Worm (Caenorhabditis elegans) whole organism, young adult: ENCODE data around the gene M04G7.1.

Experiments used
- B0336.3 ChIP-seq: fragments of 200-800 bp; sonication (Bioruptor generic); IDR thresholded peaks from 2 replicates; pipeline ENCODE4 v1.3.6; 2022; ENCODE audit warnings: missing genetic modification characterization, missing compliant biosample characterization
- C06A6.2 ChIP-seq: fragments of 200-800 bp; sonication (Bioruptor generic); conservative IDR thresholded peaks from 2 replicates; pipeline ENCODE4 v1.3.6; 2022; ENCODE audit warnings: missing genetic modification characterization, missing compliant biosample characterization
- F22D6.2 ChIP-seq: sonication (generic microtip); optimal IDR thresholded peaks from 2 replicates; lab custom pipeline; 2016; ENCODE audit warnings: mild to moderate bottlenecking, missing genetic modification characterization, missing compliant biosample characterization
- F23B12.7 ChIP-seq: sonication (generic microtip); optimal IDR thresholded peaks from 2 replicates; lab custom pipeline; 2017; ENCODE audit warnings: missing genetic modification characterization, mild to moderate bottlenecking, missing compliant biosample characterization, antibody characterized with exemption, moderate library complexity; ENCODE audit not compliant: insufficient read depth
- F49E8.2 ChIP-seq: sonication (generic microtip); optimal IDR thresholded peaks from 3 replicates; lab custom pipeline; 2017; ENCODE audit warnings: missing genetic modification characterization, mild to moderate bottlenecking, missing compliant biosample characterization, antibody characterized with exemption, moderate library complexity; ENCODE audit not compliant: insufficient read depth
- F52B5.7 ChIP-seq: sonication (generic microtip); optimal IDR thresholded peaks from 2 replicates; lab custom pipeline; 2016; ENCODE audit warnings: mild to moderate bottlenecking, missing genetic modification characterization, missing compliant biosample characterization
- F57A8.1 ChIP-seq: fragments of 200-800 bp; sonication (Bioruptor generic); optimal IDR thresholded peaks from 2 replicates; lab custom pipeline; 2018; ENCODE audit warnings: mild to moderate bottlenecking, missing genetic modification characterization, moderate library complexity, missing compliant biosample characterization
- K12H6.12 ChIP-seq: fragments of 200-800 bp; sonication (Bioruptor generic); optimal IDR thresholded peaks from 2 replicates; lab custom pipeline; 2018; ENCODE audit warnings: mild to moderate bottlenecking, missing genetic modification characterization, missing compliant biosample characterization
- T26A5.8 ChIP-seq: sonication (generic microtip); optimal IDR thresholded peaks from 2 replicates; lab custom pipeline; 2016; ENCODE audit warnings: missing genetic modification characterization, missing compliant biosample characterization
- Y79H2A.3 ChIP-seq: fragments of 200-800 bp; sonication (Bioruptor generic); conservative IDR thresholded peaks from 2 replicates; pipeline ENCODE4 v1.3.6; 2022; ENCODE audit warnings: missing genetic modification reagents, missing genetic modification characterization, missing compliant biosample characterization
- ZK185.1 ChIP-seq: sonication (generic microtip); optimal IDR thresholded peaks from 2 replicates; lab custom pipeline; 2016; ENCODE audit warnings: mild to moderate bottlenecking, missing genetic modification characterization, missing compliant biosample characterization; ENCODE audit not compliant: poor library complexity, severe bottlenecking
- ama-1 ChIP-seq, 3 experiments: fragments of 150-350 bp in 1 of 3; sonication (generic microtip) in 2 of 3; optimal IDR thresholded peaks; 2 replicates each; lab custom pipeline; 2014 to 2018; ENCODE audit warnings: missing biosample characterization in 2 of 3, missing genetic modification characterization in 2 of 3, missing genetic modification reagents in 2 of 3
- aptf-2 ChIP-seq: fragments of 200-800 bp; sonication (Bioruptor generic); conservative IDR thresholded peaks from 2 replicates; pipeline ENCODE4 v1.3.6; 2022; ENCODE audit warnings: missing genetic modification reagents, missing genetic modification characterization, missing compliant biosample characterization
- attf-5 ChIP-seq: fragments of 200-800 bp; sonication (Bioruptor generic); optimal IDR thresholded peaks from 2 replicates; lab custom pipeline; 2018; ENCODE audit warnings: mild to moderate bottlenecking, missing genetic modification characterization, missing compliant biosample characterization
- ccch-3 ChIP-seq: fragments of 200-800 bp; sonication (Bioruptor generic); optimal IDR thresholded peaks from 2 replicates; lab custom pipeline; 2018; ENCODE audit warnings: mild to moderate bottlenecking, missing genetic modification characterization, missing compliant biosample characterization
- cebp-2 ChIP-seq: fragments of 200-800 bp; sonication (Bioruptor generic); IDR thresholded peaks from 2 replicates; pipeline ENCODE4 v1.3.6; 2022; ENCODE audit warnings: missing genetic modification characterization, missing compliant biosample characterization
- ceh-100 ChIP-seq: fragments of 200-800 bp; sonication (Bioruptor generic); IDR thresholded peaks from 2 replicates; pipeline ENCODE4 v1.3.6; 2022; ENCODE audit warnings: missing genetic modification reagents, missing genetic modification characterization, missing compliant biosample characterization
- ceh-91 ChIP-seq: fragments of 200-800 bp; sonication (Bioruptor generic); IDR thresholded peaks from 2 replicates; pipeline ENCODE4 v1.3.6; 2022; ENCODE audit warnings: missing genetic modification reagents, missing genetic modification characterization, missing compliant biosample characterization
- chd-7 ChIP-seq: sonication (generic microtip); optimal IDR thresholded peaks from 2 replicates; lab custom pipeline; 2016; ENCODE audit warnings: mild to moderate bottlenecking, missing genetic modification characterization, moderate library complexity, missing compliant biosample characterization
- dox-1 ChIP-seq: fragments of 200-800 bp; sonication (Bioruptor generic); IDR thresholded peaks from 2 replicates; pipeline ENCODE4 v1.3.6; 2022; ENCODE audit warnings: missing genetic modification reagents, missing genetic modification characterization, missing compliant biosample characterization
- dpl-1 ChIP-seq: fragments of 150-350 bp; optimal IDR thresholded peaks from 2 replicates; lab custom pipeline; 2014; ENCODE audit warnings: missing biosample characterization, missing genetic modification reagents, missing genetic modification characterization
- egl-44 ChIP-seq: fragments of 200-800 bp; sonication (Bioruptor generic); IDR thresholded peaks from 2 replicates; pipeline ENCODE4 v1.3.6; 2022; ENCODE audit warnings: missing genetic modification reagents, missing genetic modification characterization, missing compliant biosample characterization
- ets-4 ChIP-seq: fragments of 200-800 bp; sonication (Bioruptor generic); optimal IDR thresholded peaks from 2 replicates; lab custom pipeline; 2018; ENCODE audit warnings: mild to moderate bottlenecking, missing genetic modification characterization, missing compliant biosample characterization
- gei-17 ChIP-seq: fragments of 200-800 bp; sonication (Bioruptor generic); optimal IDR thresholded peaks from 2 replicates; lab custom pipeline; 2018; ENCODE audit warnings: mild to moderate bottlenecking, missing genetic modification characterization, missing compliant biosample characterization
- hmg-20 ChIP-seq: fragments of 200-800 bp; sonication (Bioruptor generic); IDR thresholded peaks from 2 replicates; pipeline ENCODE4 v1.3.6; 2022; ENCODE audit warnings: missing genetic modification reagents, missing genetic modification characterization, missing compliant biosample characterization
- hrde-1 ChIP-seq: sonication (generic microtip); optimal IDR thresholded peaks from 2 replicates; lab custom pipeline; 2016; ENCODE audit warnings: missing genetic modification characterization, mild to moderate bottlenecking, missing compliant biosample characterization, moderate library complexity, missing genotype, missing genetic modification reagents, borderline replicate concordance
- hsf-1 ChIP-seq: fragments of 200-800 bp; sonication (Bioruptor generic); IDR thresholded peaks from 2 replicates; pipeline ENCODE4 v1.3.6; 2022; ENCODE audit warnings: missing genetic modification reagents, missing genetic modification characterization, missing compliant biosample characterization
- lag-1 ChIP-seq: fragments of 200-800 bp; sonication (Bioruptor generic); IDR thresholded peaks from 2 replicates; pipeline ENCODE4 v1.3.6; 2022; ENCODE audit warnings: missing genetic modification reagents, missing genetic modification characterization, missing compliant biosample characterization
- let-526 ChIP-seq: fragments of 200-800 bp; sonication (Bioruptor generic); IDR thresholded peaks from 2 replicates; pipeline ENCODE4 v1.3.6; 2022; ENCODE audit warnings: missing genetic modification reagents, missing genetic modification characterization, missing compliant biosample characterization
- madf-10 ChIP-seq: sonication (generic microtip); optimal IDR thresholded peaks from 2 replicates; lab custom pipeline; 2016; ENCODE audit warnings: mild to moderate bottlenecking, missing genetic modification characterization, missing compliant biosample characterization
- madf-8 ChIP-seq: fragments of 200-800 bp; sonication (Bioruptor generic); conservative IDR thresholded peaks from 2 replicates; pipeline ENCODE4 v1.3.6; 2022; ENCODE audit warnings: missing genetic modification reagents, missing genetic modification characterization, missing compliant biosample characterization
- mcd-1 ChIP-seq: fragments of 200-800 bp; sonication (Bioruptor generic); IDR thresholded peaks from 2 replicates; pipeline ENCODE4 v1.3.6; 2022; ENCODE audit warnings: missing genetic modification reagents, missing genetic modification characterization, missing compliant biosample characterization
- nfya-1 ChIP-seq: sonication (generic microtip); optimal IDR thresholded peaks from 2 replicates; lab custom pipeline; 2017; ENCODE audit warnings: antibody characterized with exemption, missing compliant biosample characterization, missing genetic modification characterization, borderline replicate concordance; ENCODE audit not compliant: insufficient read depth
- nhr-27 ChIP-seq: fragments of 200-800 bp; sonication (Bioruptor generic); optimal IDR thresholded peaks from 2 replicates; lab custom pipeline; 2018; ENCODE audit warnings: mild to moderate bottlenecking, missing genetic modification characterization, moderate library complexity, missing compliant biosample characterization
- nhr-80 ChIP-seq: sonication (generic microtip); optimal IDR thresholded peaks from 2 replicates; lab custom pipeline; 2016; ENCODE audit warnings: missing genetic modification characterization, missing compliant biosample characterization
- nhr-90 ChIP-seq: sonication (generic microtip); optimal IDR thresholded peaks from 2 replicates; lab custom pipeline; 2016; ENCODE audit warnings: missing genotype, mild to moderate bottlenecking, missing genetic modification characterization, missing compliant biosample characterization
- pha-4 ChIP-seq: fragments of 150-350 bp; sonication (generic microtip); optimal IDR thresholded peaks from 2 replicates; lab custom pipeline; 2014; ENCODE audit warnings: missing biosample characterization, missing genetic modification reagents, missing genetic modification characterization
- snpc-1.1 ChIP-seq: sonication (generic microtip); optimal IDR thresholded peaks from 2 replicates; lab custom pipeline; 2017; ENCODE audit warnings: missing genetic modification characterization, mild to moderate bottlenecking, missing compliant biosample characterization, antibody characterized with exemption, moderate library complexity, missing genotype, missing genetic modification reagents; ENCODE audit not compliant: insufficient read depth
- snpc-4 ChIP-seq, 5 experiments: fragments of 150-350 bp in 1 of 5; sonication (generic microtip) in 4 of 5; optimal IDR thresholded peaks; 2 replicates each; lab custom pipeline; 2014 to 2018; ENCODE audit warnings: missing genetic modification characterization in 5 of 5, missing biosample characterization in 3 of 5, antibody characterized with exemption in 2 of 5, mild to moderate bottlenecking in 2 of 5, missing compliant biosample characterization in 2 of 5, missing genotype in 2 of 5, moderate library complexity in 2 of 5, missing genetic modification reagents in 1 of 5
- tlf-1 ChIP-seq: fragments of 200-800 bp; sonication (Bioruptor generic); optimal IDR thresholded peaks from 2 replicates; lab custom pipeline; 2018; ENCODE audit warnings: mild to moderate bottlenecking, missing genetic modification characterization, missing compliant biosample characterization
- zim-3 ChIP-seq: sonication (generic microtip); optimal IDR thresholded peaks from 2 replicates; lab custom pipeline; 2017; ENCODE audit warnings: mild to moderate bottlenecking, missing genetic modification characterization, moderate library complexity, missing compliant biosample characterization
- ztf-22 ChIP-seq: fragments of 200-800 bp; sonication (Bioruptor generic); optimal IDR thresholded peaks from 2 replicates; lab custom pipeline; 2018; ENCODE audit warnings: mild to moderate bottlenecking, missing genetic modification characterization, moderate library complexity, missing compliant biosample characterization
- ztf-26 ChIP-seq: sonication (generic microtip); optimal IDR thresholded peaks from 2 replicates; lab custom pipeline; 2017; ENCODE audit warnings: missing genetic modification characterization, missing compliant biosample characterization
- ztf-28 ChIP-seq: fragments of 200-800 bp; sonication (Bioruptor generic); IDR thresholded peaks from 2 replicates; pipeline ENCODE4 v1.3.6; 2022; ENCODE audit warnings: missing genetic modification reagents, missing genetic modification characterization, missing compliant biosample characterization

The M04G7.1 gene

ce11 chrIV:438384-438783 lies 17.2 kb upstream of the M04G7.1 start:
- TF ChIP-seq cebp-2 (GFP tag; lab: Robert Waterston, UW) (no peak), F52B5.7 (tag; lab: Kevin White, UChicago) (no peak), K12H6.12 (no peak), nhr-27 (no peak), hsf-1 (GFP tag; lab: Robert Waterston, UW) (no peak), snpc-1.1 (no peak), chd-7 (tag; lab: Kevin White, UChicago) (no peak)

- no peak for TF ChIP-seq egl-44 (GFP tag; lab: Robert Waterston, UW)
- no peak for TF ChIP-seq tlf-1 (GFP tag; lab: Kevin White, UChicago)
- TF ChIP-seq hmg-20 (GFP tag; lab: Robert Waterston, UW): no peak
- TF ChIP-seq pha-4: peak; percentile 58
- peak; percentile 83 for TF ChIP-seq nhr-80
These were observed 15.1 kb upstream of the M04G7.1 start, which contains the start of gene hum-8 for ce11 chrIV:440509-440908. Gene hum-8, minus strand, starts transcription at chrIV:440554.

ce11 chrIV:443622-444021 lies 12.0 kb upstream of the M04G7.1 start, which contains the start of gene mrpl-55:
Gene mrpl-55, plus strand, starts transcription at chrIV:443985.
- no peak for TF ChIP-seq F49E8.2 (tag; lab: Kevin White, UChicago)
- 0 out of 2 replicates have a peak, but pooled peaks have one; percentile 8 for TF ChIP-seq aptf-2
- TF ChIP-seq attf-5: peak; percentile 79
- no peak for TF ChIP-seq nhr-90 (tag; lab: Kevin White, UChicago)
- peak; percentile 98 for TF ChIP-seq mcd-1 (GFP tag; lab: Robert Waterston, UW)
- TF ChIP-seq zim-3: no peak
- no peak for TF ChIP-seq ets-4 (GFP tag; lab: Kevin White, UChicago)
- TF ChIP-seq madf-8 (GFP tag; lab: Robert Waterston, UW): no peak
- TF ChIP-seq ceh-100: peak; percentile 65
- peak; percentile 84 for TF ChIP-seq dpl-1 (GFP tag; lab: Kevin White, UChicago)
- TF ChIP-seq ama-1 (optimal IDR thresholded peaks at IDR 0.05; lab: Kevin White, UChicago): no peak
- TF ChIP-seq ama-1 (GFP tag; optimal IDR thresholded peaks at IDR 0.05; lab: Kevin White, UChicago): no peak
- no peak for TF ChIP-seq T26A5.8
- TF ChIP-seq egl-44 (GFP tag; lab: Robert Waterston, UW): no peak
- TF ChIP-seq dox-1 (GFP tag; lab: Robert Waterston, UW): peak; percentile 63; the same call in 1 of the 2 replicates
- no peak for TF ChIP-seq lag-1 (GFP tag; lab: Robert Waterston, UW)
- no peak for TF ChIP-seq ztf-22 (GFP tag; lab: Kevin White, UChicago)
- TF ChIP-seq C06A6.2 (GFP tag; lab: Robert Waterston, UW): 0 out of 2 replicates have a peak, but pooled peaks have one; percentile 9
- no peak for TF ChIP-seq gei-17 (GFP tag; lab: Kevin White, UChicago)
- TF ChIP-seq let-526 (GFP tag; lab: Robert Waterston, UW): no peak
- no peak for TF ChIP-seq hrde-1 (tag; lab: Kevin White, UChicago)
- peak; percentile 20 for TF ChIP-seq F22D6.2 (tag; lab: Kevin White, UChicago)
- TF ChIP-seq Y79H2A.3: no peak
- TF ChIP-seq ztf-26 (tag; lab: Kevin White, UChicago): peak; percentile 68
- TF ChIP-seq nhr-27: no peak
- TF ChIP-seq madf-10 (tag; lab: Kevin White, UChicago): peak; percentile 21
- TF ChIP-seq ZK185.1: peak; percentile 55
- no peak for TF ChIP-seq ztf-28 (GFP tag; lab: Robert Waterston, UW)
- peak; percentile 40; the same call in 1 of the 2 replicates for TF ChIP-seq B0336.3 (GFP tag; lab: Robert Waterston, UW)
- TF ChIP-seq ccch-3 (GFP tag; lab: Kevin White, UChicago): no peak
- TF ChIP-seq F23B12.7 (tag; lab: Kevin White, UChicago): peak; percentile 30
- TF ChIP-seq snpc-1.1: no peak
- TF ChIP-seq snpc-4 (GFP tag; optimal IDR thresholded peaks at IDR 0.05; lab: Kevin White, UChicago): peak; percentile 13
- peak; percentile 24 to 65 (median 56) for TF ChIP-seq snpc-4 (tag; optimal IDR thresholded peaks at IDR 0.05; lab: Kevin White, UChicago)
- no peak for TF ChIP-seq F57A8.1 (GFP tag; lab: Kevin White, UChicago)
- TF ChIP-seq ceh-91 (GFP tag; lab: Robert Waterston, UW): no peak
- TF ChIP-seq nfya-1: no peak
